Fruit fly (Drosophila melanogaster) whole organism, embryonic: Measurements from ENCODE around the gene Pcd.
A peak's percentile ranks its signal among the peaks of the same experiment; 100 is the strongest.

Source experiments
- Ada2b ChIP-seq: fragments of 200-800 bp; sonication (Bioruptor generic); IDR thresholded peaks from 2 replicates; pipeline ENCODE4 v1.3.6; 2022; ENCODE audit warnings: missing biosample characterization, missing genetic modification characterization
- Atf3 ChIP-seq: fragments of 200-800 bp; sonication (Bioruptor generic); optimal IDR thresholded peaks from 3 replicates; lab custom pipeline; 2016; ENCODE audit warnings: missing biosample characterization, missing genetic modification characterization
- BtbVII ChIP-seq: fragments of 200-800 bp; sonication (Bioruptor generic); optimal IDR thresholded peaks from 3 replicates; lab custom pipeline; 2017; ENCODE audit warnings: missing biosample characterization, mild to moderate bottlenecking, missing genetic modification characterization
- C15 ChIP-seq: fragments of 200-800 bp; sonication (Bioruptor generic); IDR thresholded peaks from 3 replicates; pipeline ENCODE4 v1.3.6; 2022; ENCODE audit warnings: missing biosample characterization, missing genetic modification characterization
- CG11398 ChIP-seq: fragments of 200-800 bp; sonication (Bioruptor generic); optimal IDR thresholded peaks from 2 replicates; lab custom pipeline; 2016; ENCODE audit warnings: missing biosample characterization, missing genetic modification characterization
- CG12659 ChIP-seq: fragments of 200-800 bp; sonication (Bioruptor generic); optimal IDR thresholded peaks from 3 replicates; lab custom pipeline; 2017; ENCODE audit warnings: mild to moderate bottlenecking, missing biosample characterization, missing genetic modification reagents, missing genetic modification characterization
- CG12744 ChIP-seq: fragments of 200-800 bp; sonication (Bioruptor generic); optimal IDR thresholded peaks from 2 replicates; lab custom pipeline; 2016; ENCODE audit warnings: missing biosample characterization, missing genetic modification characterization
- CG12942 ChIP-seq: fragments of 200-800 bp; sonication (Bioruptor generic); optimal IDR thresholded peaks from 3 replicates; lab custom pipeline; 2016; ENCODE audit warnings: missing biosample characterization, missing genetic modification characterization
- CG14441 ChIP-seq: fragments of 200-800 bp; sonication (Bioruptor generic); IDR thresholded peaks from 2 replicates; pipeline ENCODE4 v1.3.6; 2022; ENCODE audit warnings: missing biosample characterization, missing genetic modification characterization
- CG14710 ChIP-seq: fragments of 200-800 bp; sonication (Bioruptor generic); optimal IDR thresholded peaks from 3 replicates; lab custom pipeline; 2019; ENCODE audit warnings: missing biosample characterization, mild to moderate bottlenecking, missing genetic modification characterization, moderate library complexity
- CG17912 ChIP-seq: fragments of 200-800 bp; sonication (Bioruptor generic); optimal IDR thresholded peaks from 2 replicates; lab custom pipeline; 2018; ENCODE audit warnings: missing biosample characterization, mild to moderate bottlenecking, missing genetic modification characterization
- CG18619 ChIP-seq: fragments of 200-800 bp; sonication (Bioruptor generic); optimal IDR thresholded peaks from 3 replicates; lab custom pipeline; 2017; ENCODE audit warnings: missing biosample characterization, mild to moderate bottlenecking, missing genetic modification characterization
- CG3407 ChIP-seq: fragments of 200-800 bp; sonication (Bioruptor generic); optimal IDR thresholded peaks from 2 replicates; lab custom pipeline; 2018; ENCODE audit warnings: missing biosample characterization, mild to moderate bottlenecking, missing genetic modification characterization
- CG34422 ChIP-seq: fragments of 200-800 bp; sonication (Bioruptor generic); IDR thresholded peaks from 3 replicates; pipeline ENCODE4 v1.3.6; 2022; ENCODE audit warnings: missing biosample characterization, missing genetic modification characterization
- CG3847 ChIP-seq: fragments of 200-800 bp; sonication (Bioruptor generic); IDR thresholded peaks from 2 replicates; pipeline ENCODE4 v1.3.6; 2022; ENCODE audit warnings: missing biosample characterization, missing genetic modification characterization
- CG4360 ChIP-seq: fragments of 200-800 bp; sonication (Bioruptor generic); IDR thresholded peaks from 2 replicates; pipeline ENCODE4 v1.3.6; 2022; ENCODE audit warnings: missing biosample characterization, missing genetic modification characterization
- CG6272 ChIP-seq: fragments of 200-800 bp; sonication (Bioruptor generic); IDR thresholded peaks from 2 replicates; pipeline ENCODE4 v1.3.6; 2022; ENCODE audit warnings: missing biosample characterization, missing genetic modification characterization
- CG7271 ChIP-seq: fragments of 200-800 bp; sonication (Bioruptor generic); optimal IDR thresholded peaks from 2 replicates; lab custom pipeline; 2018; ENCODE audit warnings: missing biosample characterization, mild to moderate bottlenecking, missing genetic modification characterization, moderate library complexity
- CG7839 ChIP-seq: fragments of 200-800 bp; sonication (Bioruptor generic); optimal IDR thresholded peaks from 3 replicates; lab custom pipeline; 2018; ENCODE audit warnings: missing biosample characterization, mild to moderate bottlenecking, missing genetic modification characterization, moderate library complexity
- CG8281 ChIP-seq: fragments of 200-800 bp; sonication (Bioruptor generic); optimal IDR thresholded peaks from 2 replicates; lab custom pipeline; 2018; ENCODE audit warnings: missing biosample characterization, mild to moderate bottlenecking, missing genetic modification characterization, moderate library complexity
- CG9215 ChIP-seq: fragments of 200-800 bp; sonication (Bioruptor generic); IDR thresholded peaks from 2 replicates; pipeline ENCODE4 v1.3.6; 2022; ENCODE audit warnings: missing biosample characterization, missing genetic modification characterization
- CG9437 ChIP-seq: fragments of 200-800 bp; sonication (Bioruptor generic); optimal IDR thresholded peaks from 2 replicates; lab custom pipeline; 2018; ENCODE audit warnings: missing biosample characterization, mild to moderate bottlenecking, missing genetic modification characterization
- CHES-1-like ChIP-seq: fragments of 200-800 bp; sonication (Bioruptor generic); optimal IDR thresholded peaks from 2 replicates; lab custom pipeline; 2016; ENCODE audit warnings: missing biosample characterization, missing genetic modification characterization
- CrebB ChIP-seq: fragments of 200-800 bp; sonication (Bioruptor generic); optimal IDR thresholded peaks from 3 replicates; lab custom pipeline; 2018; ENCODE audit warnings: missing biosample characterization, mild to moderate bottlenecking, missing genetic modification characterization
- Dip2 ChIP-seq: fragments of 200-800 bp; sonication (Bioruptor generic); IDR thresholded peaks from 2 replicates; pipeline ENCODE4 v1.3.6; 2022; ENCODE audit warnings: missing biosample characterization, missing genetic modification characterization
- Dip3 ChIP-seq: fragments of 200-800 bp; sonication (Bioruptor generic); optimal IDR thresholded peaks from 3 replicates; lab custom pipeline; 2016; ENCODE audit warnings: missing biosample characterization, missing genetic modification characterization
- Gsc ChIP-seq: fragments of 200-800 bp; sonication (Bioruptor generic); IDR thresholded peaks from 2 replicates; pipeline ENCODE4 v1.3.6; 2022; ENCODE audit warnings: missing biosample characterization, missing genetic modification characterization
- Gug ChIP-seq: fragments of 200-800 bp; sonication (Bioruptor generic); IDR thresholded peaks from 4 replicates; pipeline ENCODE4 v1.3.6; 2022; ENCODE audit warnings: missing biosample characterization, missing genetic modification characterization
- Jarid2 ChIP-seq: fragments of 200-800 bp; sonication (Bioruptor generic); optimal IDR thresholded peaks from 3 replicates; lab custom pipeline; 2017; ENCODE audit warnings: mild to moderate bottlenecking, missing biosample characterization, missing genetic modification reagents, missing genetic modification characterization
- MTF-1 ChIP-seq: fragments of 200-800 bp; sonication (Bioruptor generic); optimal IDR thresholded peaks from 2 replicates; lab custom pipeline; 2018; ENCODE audit warnings: missing biosample characterization, mild to moderate bottlenecking, missing genetic modification characterization, borderline replicate concordance
- Oli ChIP-seq: fragments of 200-800 bp; sonication (Bioruptor generic); optimal IDR thresholded peaks from 2 replicates; lab custom pipeline; 2018; ENCODE audit warnings: missing biosample characterization, mild to moderate bottlenecking, missing genetic modification characterization, moderate library complexity
- Ravus ChIP-seq: fragments of 200-800 bp; sonication (Bioruptor generic); IDR thresholded peaks from 2 replicates; pipeline ENCODE4 v1.3.6; 2022; ENCODE audit warnings: missing biosample characterization, missing genetic modification characterization
- Sox100B ChIP-seq: fragments of 200-800 bp; sonication (Bioruptor generic); optimal IDR thresholded peaks from 3 replicates; lab custom pipeline; 2018; ENCODE audit warnings: missing biosample characterization, mild to moderate bottlenecking, missing genetic modification characterization
- ara ChIP-seq: fragments of 200-800 bp; sonication (Bioruptor generic); IDR thresholded peaks from 2 replicates; pipeline ENCODE4 v1.3.6; 2022; ENCODE audit warnings: missing biosample characterization, missing genetic modification characterization
- br ChIP-seq: fragments of >200 bp; optimal IDR thresholded peaks from 2 replicates; lab custom pipeline; 2017
- fru ChIP-seq: fragments of >200 bp; optimal IDR thresholded peaks from 2 replicates; lab custom pipeline; 2017
- gfzf ChIP-seq: fragments of 200-800 bp; sonication (Bioruptor generic); optimal IDR thresholded peaks from 2 replicates; lab custom pipeline; 2016; ENCODE audit warnings: missing biosample characterization, mild to moderate bottlenecking, missing genetic modification characterization, moderate library complexity
- grau ChIP-seq: fragments of 200-800 bp; optimal IDR thresholded peaks from 3 replicates; lab custom pipeline; 2019; ENCODE audit warnings: missing biosample characterization, mild to moderate bottlenecking, missing genetic modification characterization, moderate library complexity
- gt ChIP-seq: fragments of 200-800 bp; sonication (Bioruptor generic); IDR thresholded peaks from 2 replicates; pipeline ENCODE4 v1.3.6; 2022; ENCODE audit warnings: missing biosample characterization, missing genetic modification characterization
- hbn ChIP-seq: fragments of 200-800 bp; sonication (Bioruptor generic); IDR thresholded peaks from 2 replicates; pipeline ENCODE4 v1.3.6; 2022; ENCODE audit warnings: missing biosample characterization, missing genetic modification characterization; ENCODE audit not compliant: partially characterized antibody
- knrl ChIP-seq: fragments of 200-800 bp; sonication (Bioruptor generic); IDR thresholded peaks from 3 replicates; pipeline ENCODE4 v1.3.6; 2022; ENCODE audit warnings: missing biosample characterization, missing genetic modification characterization; ENCODE audit not compliant: partially characterized antibody
- lmd ChIP-seq: fragments of 200-800 bp; sonication (Bioruptor generic); IDR thresholded peaks from 2 replicates; pipeline ENCODE4 v1.3.6; 2022; ENCODE audit warnings: missing biosample characterization, missing genetic modification characterization
- lov ChIP-seq, 2 experiments: fragments of 200-800 bp in 1 of 2; fragments of >200 bp in 1 of 2; sonication (Bioruptor generic) in 1 of 2; IDR thresholded peaks in 1 of 2; optimal IDR thresholded peaks in 1 of 2; 2 replicates in 1 of 2; 3 replicates in 1 of 2; pipeline versions ENCODE4 v1.3.6 to Lab custom; 2017 to 2022; ENCODE audit warnings: missing biosample characterization in 1 of 2, missing genetic modification characterization in 1 of 2
- org-1 ChIP-seq: fragments of 200-800 bp; sonication (Bioruptor generic); optimal IDR thresholded peaks from 2 replicates; lab custom pipeline; 2017; ENCODE audit warnings: missing biosample characterization, missing genetic modification characterization
- otp ChIP-seq: fragments of 200-800 bp; sonication (Bioruptor generic); IDR thresholded peaks from 3 replicates; pipeline ENCODE4, ENCODE4 v1.3.6; 2022; ENCODE audit warnings: missing biosample characterization, missing genetic modification characterization
- scrt ChIP-seq: fragments of 200-800 bp; sonication (Bioruptor generic); optimal IDR thresholded peaks from 2 replicates; lab custom pipeline; 2018; ENCODE audit warnings: missing biosample characterization, mild to moderate bottlenecking, missing genetic modification characterization, moderate library complexity
- sd ChIP-seq: fragments of 200-800 bp; sonication (Bioruptor generic); optimal IDR thresholded peaks from 3 replicates; lab custom pipeline; 2018; ENCODE audit warnings: missing biosample characterization, mild to moderate bottlenecking, missing genetic modification characterization, moderate library complexity
- slou ChIP-seq: fragments of 200-800 bp; sonication (Bioruptor generic); optimal IDR thresholded peaks from 3 replicates; lab custom pipeline; 2016; ENCODE audit warnings: missing biosample characterization, missing genetic modification characterization
- tx ChIP-seq: fragments of 200-800 bp; sonication (Bioruptor generic); optimal IDR thresholded peaks from 2 replicates; lab custom pipeline; 2016; ENCODE audit warnings: missing biosample characterization, missing genetic modification characterization
- vvl ChIP-seq: fragments of 200-800 bp; sonication (Bioruptor generic); IDR thresholded peaks from 2 replicates; pipeline ENCODE4 v1.3.6; 2022; ENCODE audit warnings: missing biosample characterization, missing genetic modification characterization
- zf30C ChIP-seq: fragments of 200-800 bp; sonication (Bioruptor generic); optimal IDR thresholded peaks from 3 replicates; lab custom pipeline; 2018; ENCODE audit warnings: missing biosample characterization, mild to moderate bottlenecking, missing genetic modification characterization
- zfh1 ChIP-seq: fragments of 200-800 bp; sonication (Bioruptor generic); IDR thresholded peaks from 3 replicates; pipeline ENCODE4 v1.3.6; 2022; ENCODE audit warnings: missing biosample characterization, missing genetic modification characterization

Pcd gene

DNA sequence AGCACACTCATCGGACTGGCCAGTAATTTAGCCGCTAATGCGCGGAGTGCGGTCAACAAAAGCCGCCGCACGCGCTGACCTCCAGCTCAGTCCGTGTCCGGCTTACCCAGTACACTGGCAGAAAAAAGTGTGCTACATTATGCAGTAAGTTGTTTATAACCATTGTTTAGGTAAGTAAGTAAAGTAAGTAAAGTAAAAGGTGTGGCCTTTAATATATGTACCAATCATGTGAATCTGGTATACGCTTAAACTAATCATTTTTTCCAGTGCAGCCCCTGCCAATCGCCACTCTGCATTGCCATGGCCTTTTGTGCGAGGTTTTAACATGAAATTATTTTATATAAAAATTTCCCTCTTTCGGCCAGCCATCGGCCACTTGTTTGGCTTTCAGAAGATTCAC lies 11.5 kb upstream of the Pcd start (continued):
- TF ChIP-seq Ada2b (GFP tag; lab: Robert Waterston, UW) (0 out of 2 replicates have a peak, but pooled peaks have one; percentile 15), Oli (peak; percentile 18), Sox100B (GFP tag; lab: Kevin White, UChicago) (no peak), CrebB (no peak), CG3847 (GFP tag; lab: Robert Waterston, UW) (no peak), zfh1 (GFP tag; lab: Robert Waterston, UW) (peak; percentile 54; the same call in 2 of the 3 replicates), fru (lab: Kevin White, UChicago) (no peak), CG17912 (GFP tag; lab: Kevin White, UChicago) (no peak), CG12942 (no peak), CG34422 (GFP tag; lab: Robert Waterston, UW) (0 out of 3 replicates have a peak, but pooled peaks have one; percentile 30), otp (0 out of 3 replicates have a peak, but pooled peaks have one; percentile 7), Dip3 (no peak), br (lab: Kevin White, UChicago) (no peak), scrt (GFP tag; lab: Kevin White, UChicago) (no peak), hbn (no peak), lov (optimal IDR thresholded peaks at IDR 0.05; lab: Kevin White, UChicago) (no peak), lov (GFP tag; IDR thresholded peaks at IDR 0.05; lab: Robert Waterston, UW) (no peak), CG14710 (no peak), MTF-1 (GFP tag; lab: Kevin White, UChicago) (no peak), Gsc (GFP tag; lab: Robert Waterston, UW) (no peak), CG12659 (no peak), Dip2 (GFP tag; lab: Robert Waterston, UW) (no peak), CG8281 (tag; lab: Kevin White, UChicago) (no peak), tx (no peak), lmd (GFP tag; lab: Robert Waterston, UW) (peak; percentile 33; the same call in 1 of the 2 replicates), slou (GFP tag; lab: Kevin White, UChicago) (no peak), CHES-1-like (GFP tag; lab: Kevin White, UChicago) (no peak), grau (tag; lab: Kevin White, UChicago) (peak; percentile 0), Jarid2 (no peak), CG18619 (GFP tag; lab: Kevin White, UChicago) (no peak), sd (no peak), CG12744 (GFP tag; lab: Kevin White, UChicago) (no peak), CG4360 (GFP tag; lab: Robert Waterston, UW) (no peak), CG11398 (GFP tag; lab: Kevin White, UChicago) (no peak), gt (GFP tag; lab: Robert Waterston, UW) (no peak), CG3407 (no peak), vvl (GFP tag; lab: Robert Waterston, UW) (0 out of 2 replicates have a peak, but pooled peaks have one; percentile 17), C15 (no peak), Gug (GFP tag; lab: Robert Waterston, UW) (no peak), CG9437 (GFP tag; lab: Kevin White, UChicago) (no peak), ara (no peak), CG7839 (tag; lab: Kevin White, UChicago) (peak; percentile 16), CG9215 (no peak), Ravus (GFP tag; lab: Robert Waterston, UW) (no peak), CG6272 (GFP tag; lab: Robert Waterston, UW) (no peak), knrl (no peak), gfzf (GFP tag; lab: Kevin White, UChicago) (no peak), Atf3 (no peak), zf30C (no peak), BtbVII (GFP tag; lab: Kevin White, UChicago) (no peak), CG14441 (no peak), CG7271 (tag; lab: Kevin White, UChicago) (no peak), org-1 (GFP tag; lab: Kevin White, UChicago) (no peak)
